Fruit fly (Drosophila melanogaster) whole organism, embryonic: Measurements from ENCODE around the gene Muc68E.

Experiments
- Aef1 ChIP-seq: fragments of 200-800 bp; sonication (Bioruptor generic); IDR thresholded peaks from 3 replicates; pipeline ENCODE4 v1.3.6; 2022; ENCODE audit warnings: missing biosample characterization, missing genetic modification characterization
- Antp ChIP-seq: fragments of 200-800 bp; sonication (Bioruptor generic); optimal IDR thresholded peaks from 3 replicates; lab custom pipeline; 2016; ENCODE audit warnings: missing biosample characterization, missing genetic modification characterization
- Bgb ChIP-seq: fragments of 200-800 bp; sonication (Bioruptor generic); IDR thresholded peaks from 2 replicates; pipeline ENCODE4 v1.3.6; 2022; ENCODE audit warnings: missing biosample characterization, missing genetic modification characterization; ENCODE audit not compliant: partially characterized antibody
- CG12219 ChIP-seq: fragments of 200-800 bp; sonication (Bioruptor generic); optimal IDR thresholded peaks from 3 replicates; lab custom pipeline; 2018; ENCODE audit warnings: missing biosample characterization, mild to moderate bottlenecking, missing genetic modification characterization
- CG15269 ChIP-seq: fragments of 200-800 bp; sonication (Bioruptor generic); optimal IDR thresholded peaks from 2 replicates; lab custom pipeline; 2018; ENCODE audit warnings: missing biosample characterization, mild to moderate bottlenecking, missing genetic modification characterization, moderate library complexity
- CG6813 ChIP-seq: fragments of 200-800 bp; sonication (Bioruptor generic); optimal IDR thresholded peaks from 2 replicates; lab custom pipeline; 2017; ENCODE audit warnings: missing biosample characterization, missing genetic modification characterization, mild to moderate bottlenecking, moderate library complexity, missing genetic modification reagents
- CG7372 ChIP-seq: fragments of 200-800 bp; sonication (Bioruptor generic); IDR thresholded peaks from 2 replicates; pipeline ENCODE4 v1.3.6; 2022; ENCODE audit warnings: missing biosample characterization, missing genetic modification characterization
- CG7987 ChIP-seq: fragments of 200-800 bp; sonication (Bioruptor generic); optimal IDR thresholded peaks from 2 replicates; lab custom pipeline; 2018; ENCODE audit warnings: missing biosample characterization, mild to moderate bottlenecking, missing genetic modification characterization, moderate library complexity
- D19B ChIP-seq: fragments of 200-800 bp; sonication (Bioruptor generic); optimal IDR thresholded peaks from 2 replicates; lab custom pipeline; 2017; ENCODE audit warnings: missing biosample characterization, mild to moderate bottlenecking, missing genetic modification characterization
- Deaf1 ChIP-seq: fragments of 200-800 bp; optimal IDR thresholded peaks from 3 replicates; lab custom pipeline; 2019; ENCODE audit warnings: missing biosample characterization, mild to moderate bottlenecking, missing genetic modification characterization, moderate library complexity
- Ets65A ChIP-seq: fragments of 200-800 bp; sonication (Bioruptor generic); peaks from one replicate; lab custom pipeline; 2016; ENCODE audit warnings: missing biosample characterization, missing genetic modification characterization
- Fer2 ChIP-seq: fragments of 200-800 bp; sonication (Bioruptor generic); optimal IDR thresholded peaks from 2 replicates; lab custom pipeline; 2018; ENCODE audit warnings: missing biosample characterization, mild to moderate bottlenecking, missing genetic modification characterization, moderate library complexity
- Gug ChIP-seq: fragments of 200-800 bp; sonication (Bioruptor generic); IDR thresholded peaks from 4 replicates; pipeline ENCODE4 v1.3.6; 2022; ENCODE audit warnings: missing biosample characterization, missing genetic modification characterization
- H15 ChIP-seq: fragments of 200-800 bp; sonication (Bioruptor generic); IDR thresholded peaks from 3 replicates; pipeline ENCODE4 v1.3.6; 2022; ENCODE audit warnings: missing biosample characterization, missing genetic modification characterization
- NFAT ChIP-seq: fragments of 200-800 bp; sonication (Bioruptor generic); IDR thresholded peaks from 2 replicates; pipeline ENCODE4 v1.3.6; 2022; ENCODE audit warnings: missing biosample characterization, missing genetic modification characterization
- Neu2 ChIP-seq: fragments of 200-800 bp; sonication (Bioruptor generic); optimal IDR thresholded peaks from 3 replicates; lab custom pipeline; 2016; ENCODE audit warnings: missing biosample characterization, missing genetic modification characterization, borderline replicate concordance
- Sox100B ChIP-seq: fragments of 200-800 bp; sonication (Bioruptor generic); optimal IDR thresholded peaks from 3 replicates; lab custom pipeline; 2018; ENCODE audit warnings: missing biosample characterization, mild to moderate bottlenecking, missing genetic modification characterization
- ap ChIP-seq: fragments of 200-800 bp; sonication (Bioruptor generic); IDR thresholded peaks from 2 replicates; pipeline ENCODE4 v1.3.6; 2022; ENCODE audit warnings: missing biosample characterization, missing genetic modification characterization
- crc ChIP-seq: fragments of 200-800 bp; sonication (Bioruptor generic); optimal IDR thresholded peaks from 2 replicates; lab custom pipeline; 2016; ENCODE audit warnings: missing biosample characterization, missing genetic modification characterization
- danr ChIP-seq: fragments of 200-800 bp; sonication (Bioruptor generic); IDR thresholded peaks from 2 replicates; pipeline ENCODE4 v1.3.6; 2022; ENCODE audit warnings: missing biosample characterization, missing genetic modification characterization
- dpn ChIP-seq, 2 experiments: fragments of 200-800 bp; sonication (Bioruptor generic); optimal IDR thresholded peaks; 3 replicates each; lab custom pipeline; 2016; ENCODE audit warnings: missing biosample characterization in 2 of 2, missing genetic modification characterization in 2 of 2
- en ChIP-seq: fragments of 200-800 bp; sonication (Bioruptor generic); optimal IDR thresholded peaks from 2 replicates; lab custom pipeline; 2016; ENCODE audit warnings: missing biosample characterization, missing genetic modification characterization
- fu2 ChIP-seq: fragments of 200-800 bp; sonication (Bioruptor generic); optimal IDR thresholded peaks from 2 replicates; lab custom pipeline; 2016; ENCODE audit warnings: missing biosample characterization, missing genetic modification characterization
- kah ChIP-seq: fragments of 200-800 bp; sonication (Bioruptor generic); optimal IDR thresholded peaks from 2 replicates; lab custom pipeline; 2018; ENCODE audit warnings: missing biosample characterization, mild to moderate bottlenecking, missing genetic modification characterization
- nau ChIP-seq: fragments of 200-800 bp; sonication (Bioruptor generic); optimal IDR thresholded peaks from 3 replicates; lab custom pipeline; 2017; ENCODE audit warnings: missing biosample characterization, mild to moderate bottlenecking, missing genetic modification characterization, missing genetic modification reagents
- pita ChIP-seq: fragments of 200-800 bp; sonication (Bioruptor generic); optimal IDR thresholded peaks from 2 replicates; lab custom pipeline; 2017; ENCODE audit warnings: missing biosample characterization, mild to moderate bottlenecking, missing genetic modification characterization
- row ChIP-seq: fragments of 200-800 bp; sonication (Bioruptor generic); IDR thresholded peaks from 3 replicates; pipeline ENCODE4 v1.3.6; 2022; ENCODE audit warnings: missing biosample characterization, missing genetic modification characterization
- scrt ChIP-seq: fragments of 200-800 bp; sonication (Bioruptor generic); optimal IDR thresholded peaks from 2 replicates; lab custom pipeline; 2018; ENCODE audit warnings: missing biosample characterization, mild to moderate bottlenecking, missing genetic modification characterization, moderate library complexity
- sim ChIP-seq: fragments of 200-800 bp; sonication (Bioruptor generic); IDR thresholded peaks from 2 replicates; pipeline ENCODE4 v1.3.6; 2022; ENCODE audit warnings: missing biosample characterization, missing genetic modification characterization
- sima ChIP-seq: fragments of 200-800 bp; sonication (Bioruptor generic); optimal IDR thresholded peaks from 2 replicates; lab custom pipeline; 2016; ENCODE audit warnings: missing biosample characterization, missing genetic modification characterization
- toy ChIP-seq: fragments of 200-800 bp; sonication (Bioruptor generic); IDR thresholded peaks from 2 replicates; pipeline ENCODE4 v1.3.6; 2022; ENCODE audit warnings: missing biosample characterization, missing genetic modification characterization
- trem ChIP-seq: fragments of 200-800 bp; optimal IDR thresholded peaks from 3 replicates; lab custom pipeline; 2019; ENCODE audit warnings: missing biosample characterization, mild to moderate bottlenecking, missing genetic modification characterization, moderate library complexity
- tup ChIP-seq: fragments of 200-800 bp; sonication (Bioruptor generic); optimal IDR thresholded peaks from 2 replicates; lab custom pipeline; 2016; ENCODE audit warnings: missing biosample characterization, mild to moderate bottlenecking, missing genetic modification characterization, moderate library complexity
- zfh2 ChIP-seq: fragments of 200-800 bp; sonication (Bioruptor generic); optimal IDR thresholded peaks from 2 replicates; lab custom pipeline; 2016; ENCODE audit warnings: missing biosample characterization, missing genetic modification characterization

The Muc68E gene

DNA sequence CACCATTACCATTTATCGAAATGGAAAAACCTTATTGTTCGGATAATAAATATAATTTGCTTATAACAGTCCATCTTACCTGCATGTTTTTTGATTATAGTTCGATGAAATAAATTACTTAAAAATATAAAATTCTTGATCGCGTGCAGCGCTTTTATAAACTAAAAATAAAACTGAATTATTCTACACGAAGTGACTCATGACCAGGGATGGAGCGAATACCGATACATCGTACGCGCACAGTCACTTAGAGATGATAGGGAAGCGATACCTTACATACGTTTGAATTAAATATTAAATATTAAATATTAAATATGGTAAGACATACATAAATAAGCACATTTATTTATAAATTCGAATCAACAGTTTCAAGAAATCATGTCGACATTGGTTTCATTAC lies 20.2 kb upstream of the Muc68E start, which contains the start of gene viaf (continued):
- TF ChIP-seq pita (GFP tag; lab: Kevin White, UChicago) (no peak), CG7372 (GFP tag; lab: Robert Waterston, UW) (peak; percentile 25; the same call in 1 of the 2 replicates), zfh2 (GFP tag; lab: Kevin White, UChicago) (peak; percentile 36), fu2 (GFP tag; lab: Kevin White, UChicago) (no peak), NFAT (GFP tag; lab: Robert Waterston, UW) (peak; percentile 64)

DNA sequence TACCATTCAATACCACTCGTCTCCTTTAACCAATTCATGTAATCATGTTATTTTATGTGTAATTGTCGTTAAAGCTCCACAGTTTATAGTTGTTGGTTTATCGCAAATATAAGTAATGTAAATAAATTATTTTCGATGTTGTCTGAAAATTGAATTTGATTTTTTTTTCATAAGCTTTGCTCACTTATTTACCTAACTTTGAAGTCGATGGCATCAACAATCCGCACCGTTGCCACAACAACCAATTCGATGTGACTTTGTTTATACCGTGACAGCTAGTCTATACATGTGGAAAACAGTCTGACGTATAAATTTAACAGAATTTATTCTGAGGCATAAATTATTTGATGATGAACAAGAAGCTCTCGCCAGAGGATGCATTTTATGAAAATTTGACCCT lies 17.7 kb upstream of the Muc68E start, which contains the start of gene CG6931:
CG6931 (plus strand) TSS at position 301 of the 400 bp plus-strand sequence.
- TF ChIP-seq Gug (GFP tag; lab: Robert Waterston, UW), result no peak
- no peak for TF ChIP-seq sima
- TF ChIP-seq en, result no peak
- no peak for TF ChIP-seq H15
- TF ChIP-seq trem (tag; lab: Kevin White, UChicago), result no peak
- TF ChIP-seq toy, result no peak
- no peak for TF ChIP-seq ap (GFP tag; lab: Robert Waterston, UW)
- TF ChIP-seq row (GFP tag; lab: Robert Waterston, UW), result no peak
- TF ChIP-seq nau, result no peak
- no peak for TF ChIP-seq scrt (GFP tag; lab: Kevin White, UChicago)
- no peak for TF ChIP-seq kah
- TF ChIP-seq Neu2 (GFP tag; lab: Kevin White, UChicago), result no peak
- no peak for TF ChIP-seq Fer2 (tag; lab: Kevin White, UChicago)
- TF ChIP-seq CG6813 (GFP tag; lab: Kevin White, UChicago), result no peak
- no peak for TF ChIP-seq danr
- no peak for TF ChIP-seq Deaf1 (tag; lab: Kevin White, UChicago)
- TF ChIP-seq Bgb (GFP tag; lab: Robert Waterston, UW), result no peak
- no peak for TF ChIP-seq Sox100B (GFP tag; lab: Kevin White, UChicago)
- TF ChIP-seq CG12219 (GFP tag; lab: Kevin White, UChicago), result no peak

DNA sequence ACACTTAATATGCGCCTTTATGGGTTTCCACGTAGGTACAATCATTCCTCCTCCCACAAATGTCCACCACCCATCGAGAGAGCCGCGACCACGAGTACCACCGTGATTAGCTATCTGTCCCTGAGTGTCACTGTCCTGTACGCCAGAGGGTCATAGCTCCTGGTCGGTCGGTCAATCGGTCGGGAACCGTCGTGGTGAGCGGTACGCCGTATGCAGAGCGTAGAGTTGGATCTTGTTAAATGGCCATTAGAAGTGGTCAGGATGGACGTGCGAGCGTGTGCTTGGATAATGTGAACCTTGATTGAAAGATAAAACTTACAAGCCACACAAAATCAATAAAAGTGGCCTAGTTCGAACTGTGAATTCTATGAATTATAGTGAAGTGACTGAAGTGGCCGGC lies 11.8 kb upstream of the Muc68E start, which contains the start of gene CG6938:
CG6938 (plus strand) TSS at position 301 of the 400 bp plus-strand sequence.
- TF ChIP-seq kah (no peak), Ets65A (peak; percentile 83)

DNA sequence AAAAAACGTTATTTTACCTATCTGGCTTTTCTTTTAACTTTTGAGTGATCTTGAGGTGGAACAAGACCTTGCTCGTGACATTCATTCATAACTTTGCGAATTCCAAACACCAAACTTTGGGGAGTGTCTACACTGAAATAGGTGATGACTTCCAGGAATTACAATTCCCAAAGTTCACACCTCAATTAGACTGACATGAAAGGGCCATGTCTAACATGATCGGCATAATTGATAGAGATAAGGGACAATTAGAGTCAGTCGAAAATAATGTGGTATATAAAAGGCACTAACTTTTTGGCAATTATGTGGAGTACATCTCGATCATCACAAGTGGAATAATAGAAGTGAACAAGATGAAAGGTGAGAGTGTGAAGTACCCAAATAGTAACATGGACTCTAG lies 3.0 kb upstream of the Muc68E start, which contains the start of gene CG43896:
CG43896 (plus strand) TSS at position 301 of the 400 bp plus-strand sequence.
- no peak for TF ChIP-seq sim (GFP tag; lab: Robert Waterston, UW)
- TF ChIP-seq CG7987 (GFP tag; lab: Kevin White, UChicago), result no peak
- TF ChIP-seq danr, result no peak

DNA sequence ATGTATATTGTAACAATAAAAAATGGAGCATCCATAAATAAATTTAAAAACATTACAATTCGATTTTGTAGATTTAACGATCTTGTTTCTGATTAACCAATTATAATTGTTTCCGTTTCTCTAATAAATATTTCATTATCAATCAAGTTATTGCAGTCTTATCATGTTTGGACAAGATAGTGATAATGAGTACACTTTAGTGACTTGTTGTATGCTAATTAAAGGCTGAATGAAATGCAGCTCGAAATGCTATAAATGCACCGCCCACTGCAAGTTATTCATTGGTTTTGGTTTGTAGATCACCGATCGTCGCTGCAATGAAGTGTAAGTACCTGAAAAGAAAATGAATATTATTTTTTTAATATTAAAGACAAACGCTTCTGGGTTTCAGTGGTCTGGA lies 1.8 kb upstream of the Muc68E start, which contains the start of gene CG14125:
CG14125 (plus strand) TSS at position 301 of the 400 bp plus-strand sequence.
- TF ChIP-seq Aef1 (GFP tag; lab: Robert Waterston, UW) (no peak), tup (GFP tag; lab: Kevin White, UChicago) (no peak)

DNA sequence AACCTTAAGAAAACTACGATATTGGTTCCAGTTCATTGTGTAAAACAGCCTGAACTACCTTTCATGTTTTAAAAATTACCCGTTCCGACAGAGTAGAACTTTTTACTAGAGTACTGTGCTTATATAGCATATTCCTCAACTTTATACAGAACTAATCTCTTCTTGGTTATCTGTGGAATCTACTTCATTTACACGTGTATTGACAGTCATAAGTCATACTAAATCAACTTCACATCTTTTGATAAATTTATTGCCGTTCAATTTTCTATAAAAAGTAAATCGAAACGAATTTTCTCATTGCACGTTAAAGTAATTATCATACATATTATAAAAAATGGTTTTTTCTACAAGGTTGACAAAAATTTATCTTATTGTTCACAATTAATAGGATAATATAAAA lies 911 bp upstream of the Muc68E start, which contains the start of gene CG42397:
CG42397 (minus strand) TSS at position 101 of the 400 bp plus-strand sequence.
- TF ChIP-seq Antp (GFP tag; lab: Kevin White, UChicago), result no peak
- no peak for TF ChIP-seq NFAT (GFP tag; lab: Robert Waterston, UW)
- no peak for TF ChIP-seq crc (GFP tag; lab: Kevin White, UChicago)
- no peak for TF ChIP-seq dpn (GFP tag; optimal IDR thresholded peaks at IDR 0.05; lab: Kevin White, UChicago)
- peak; percentile 39 for TF ChIP-seq D19B (GFP tag; lab: Kevin White, UChicago)
- no peak for TF ChIP-seq CG15269
